Fruit fly (Drosophila melanogaster): Measurements from ENCODE around the gene ed.

DNA sequence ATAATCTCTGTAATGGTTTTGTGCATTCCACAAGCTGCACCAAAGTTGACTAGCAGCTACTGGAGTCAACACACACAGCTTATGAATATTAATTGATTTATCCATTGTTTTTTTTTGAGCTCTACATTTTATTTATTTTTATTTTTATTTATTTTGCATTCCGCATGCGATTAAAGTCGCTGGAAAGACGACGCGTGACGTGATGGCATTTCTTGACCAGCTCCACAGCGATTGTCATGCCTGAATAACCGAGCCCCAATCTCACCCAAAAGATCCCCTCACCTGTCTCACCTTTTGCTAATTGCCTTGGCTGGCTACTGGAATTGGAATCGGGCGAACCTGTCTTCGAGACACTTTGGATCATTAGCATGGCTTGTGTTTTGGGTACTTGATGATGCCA lies 5.1 kb downstream of the ed start:
- TF ChIP-seq Ptx1 (GFP tag; IDR thresholded peaks at IDR 0.05) (no peak), CG15514 (GFP tag; optimal IDR thresholded peaks at IDR 0.05) (no peak), CG11696 (GFP tag; IDR thresholded peaks at IDR 0.05) (no peak), sqz (GFP tag; optimal IDR thresholded peaks at IDR 0.05) (no peak), Mad (GFP tag; optimal IDR thresholded peaks at IDR 0.05) (no peak), CG8478 (optimal IDR thresholded peaks at IDR 0.05) (no peak), fd96Cb (tag; optimal IDR thresholded peaks at IDR 0.05) (no peak), CG31388 (GFP tag; optimal IDR thresholded peaks at IDR 0.05) (no peak), CG12155 (GFP tag; optimal IDR thresholded peaks at IDR 0.05) (no peak), TFAM (GFP tag; optimal IDR thresholded peaks at IDR 0.05) (no peak), CG13894 (tag; optimal IDR thresholded peaks at IDR 0.05) (no peak), trh (GFP tag; optimal IDR thresholded peaks at IDR 0.05) (no peak), E2f2 (GFP tag; IDR thresholded peaks at IDR 0.05) (no peak)
